Fruit fly (Drosophila melanogaster) whole organism, larva: ENCODE data around the gene Rpt4.
A peak's percentile ranks its signal among the peaks of the same experiment; 100 is the strongest.

Experiments used
- noc ChIP-seq: fragments of 200-800 bp; sonication (Bioruptor generic); optimal IDR thresholded peaks from 3 replicates; lab custom pipeline; 2019; ENCODE audit warnings: missing biosample characterization, mild to moderate bottlenecking, missing genetic modification characterization, moderate library complexity

The Rpt4 gene

dm6 chrX:6303196-6303595, 12.2 kb upstream of the Rpt4 start:
- TF ChIP-seq noc (tag; lab: Kevin White, UChicago): no peak

dm6 chrX:6301052-6301451, 10.0 kb upstream of the Rpt4 start, which contains the start of gene CG12219:
Gene CG12219 (minus strand): TSS chrX:6301285.
- TF ChIP-seq noc (tag; lab: Kevin White, UChicago): no peak

- TF ChIP-seq noc (tag; lab: Kevin White, UChicago): no peak
Observed at dm6 chrX:6295129-6295539, 4.1 kb upstream of the Rpt4 start, which contains the start of the genes CG15891 and CG3815. Gene CG15891 (minus strand): TSS chrX:6295345. Gene CG3815 (plus strand): TSS chrX:6295389.

dm6 chrX:6294243-6294642, 3.2 kb upstream of the Rpt4 start, which contains the start of gene CG15892:
Gene CG15892 (minus strand): TSS chrX:6294343.
- no peak for TF ChIP-seq noc (tag; lab: Kevin White, UChicago)

- peak; percentile 54 for TF ChIP-seq noc (tag; lab: Kevin White, UChicago)
Observed at dm6 chrX:6287842-6288241, 3.2 kb downstream of the Rpt4 start, which contains the start of the genes Top3beta and wuho. Gene Top3beta (minus strand): TSS chrX:6287990. Gene wuho (plus strand): TSS chrX:6288100.

dm6 chrX:6283470-6283869, 7.6 kb downstream of the Rpt4 start, which contains the start of gene CG11700:
Gene CG11700 (minus strand): TSS chrX:6283575.
- no peak for TF ChIP-seq noc (tag; lab: Kevin White, UChicago)

dm6 chrX:6279629-6280073, 11.4 kb downstream of the Rpt4 start, which contains the start of gene Ubi-p5E:
Gene Ubi-p5E (minus strand): TSS chrX:6279647.
- no peak for TF ChIP-seq noc (tag; lab: Kevin White, UChicago)

- peak; percentile 15 for TF ChIP-seq noc (tag; lab: Kevin White, UChicago)
Observed at dm6 chrX:6278879-6279628, 12.0 kb downstream of the Rpt4 start.

- peak; percentile 26 for TF ChIP-seq noc (tag; lab: Kevin White, UChicago)
Observed at dm6 chrX:6276590-6276989, 14.5 kb downstream of the Rpt4 start, which contains the start of gene CG3566. Gene CG3566 (minus strand): TSS chrX:6276724.

- no peak for TF ChIP-seq noc (tag; lab: Kevin White, UChicago)
Observed at dm6 chrX:6267745-6268582, 23.1 kb downstream of the Rpt4 start, which contains the start of gene Spt6. Gene Spt6 (plus strand): TSS chrX:6267797.

- no peak for TF ChIP-seq noc (tag; lab: Kevin White, UChicago)
Observed at dm6 chrX:6267187-6267711, 23.8 kb downstream of the Rpt4 start, which contains the start of gene schlank. Gene schlank (minus strand): TSS chrX:6267228.

- no peak for TF ChIP-seq noc (tag; lab: Kevin White, UChicago)
Observed at dm6 chrX:6266092-6266491, 25.0 kb downstream of the Rpt4 start.

dm6 chrX:6265456-6265877, 25.6 kb downstream of the Rpt4 start:
- TF ChIP-seq noc (tag; lab: Kevin White, UChicago): peak; percentile 96

dm6 chrX:6264456-6264855, 26.6 kb downstream of the Rpt4 start:
- peak; percentile 57 for TF ChIP-seq noc (tag; lab: Kevin White, UChicago)

- TF ChIP-seq noc (tag; lab: Kevin White, UChicago): peak; percentile 78
Observed at dm6 chrX:6263614-6264130, 27.4 kb downstream of the Rpt4 start.
